Fruit fly (Drosophila melanogaster) whole organism, prepupa: ENCODE results near the gene CG10055.

Source experiments
- CG1621 ChIP-seq: fragments of 200-800 bp; sonication (Bioruptor generic); optimal IDR thresholded peaks from 3 replicates; lab custom pipeline; 2018; ENCODE audit warnings: missing biosample characterization, mild to moderate bottlenecking, missing genetic modification characterization
- CG31627 ChIP-seq: fragments of 200-800 bp; sonication (Bioruptor generic); optimal IDR thresholded peaks from 3 replicates; lab custom pipeline; 2016; ENCODE audit warnings: missing biosample characterization, missing genetic modification characterization
- CG6808 ChIP-seq: fragments of 200-800 bp; sonication (Bioruptor generic); optimal IDR thresholded peaks from 3 replicates; lab custom pipeline; 2017; ENCODE audit warnings: missing biosample characterization, missing genetic modification characterization, mild to moderate bottlenecking, moderate library complexity, missing genetic modification reagents
- CG8319 ChIP-seq: fragments of 200-800 bp; sonication (Bioruptor generic); optimal IDR thresholded peaks from 3 replicates; lab custom pipeline; 2016; ENCODE audit warnings: missing biosample characterization, missing genetic modification characterization
- Hr38 ChIP-seq: sonication (Bioruptor generic); optimal IDR thresholded peaks from 2 replicates; lab custom pipeline; 2016; ENCODE audit warnings: missing biosample characterization, missing genetic modification characterization
- Hr39 ChIP-seq: fragments of 200-800 bp; sonication (Bioruptor generic); optimal IDR thresholded peaks from 2 replicates; lab custom pipeline; 2016; ENCODE audit warnings: missing biosample characterization, missing genetic modification characterization
- Hr4 ChIP-seq: fragments of 200-800 bp; sonication (Bioruptor generic); optimal IDR thresholded peaks from 3 replicates; lab custom pipeline; 2016; ENCODE audit warnings: missing biosample characterization, missing genetic modification characterization
- Lpt ChIP-seq: fragments of 200-800 bp; sonication (Bioruptor generic); optimal IDR thresholded peaks from 3 replicates; lab custom pipeline; 2016; ENCODE audit warnings: missing biosample characterization, missing genetic modification characterization
- Met ChIP-seq: fragments of 200-800 bp; sonication (Bioruptor generic); optimal IDR thresholded peaks from 3 replicates; lab custom pipeline; 2016; ENCODE audit warnings: missing biosample characterization, missing genetic modification characterization
- Smox ChIP-seq: fragments of 200-800 bp; sonication (Bioruptor generic); optimal IDR thresholded peaks from 3 replicates; lab custom pipeline; 2016; ENCODE audit warnings: missing biosample characterization, missing genetic modification characterization
- Sox15 ChIP-seq: fragments of 200-800 bp; sonication (Bioruptor generic); optimal IDR thresholded peaks from 3 replicates; lab custom pipeline; 2016; ENCODE audit warnings: missing biosample characterization, missing genetic modification characterization
- esn ChIP-seq: fragments of 200-800 bp; sonication (Bioruptor generic); optimal IDR thresholded peaks from 2 replicates; lab custom pipeline; 2016; ENCODE audit warnings: missing biosample characterization, mild to moderate bottlenecking, missing genetic modification characterization, moderate library complexity

CG10055 gene

dm6 chr3R:7134715-7135505, 51.6 kb downstream of the CG10055 start:
- no peak for TF ChIP-seq Met
- TF ChIP-seq Hr4 (GFP tag; lab: Kevin White, UChicago) = no peak
- no peak for TF ChIP-seq CG6808 (GFP tag; lab: Kevin White, UChicago)
- TF ChIP-seq esn (GFP tag; lab: Kevin White, UChicago) = no peak
- no peak for TF ChIP-seq Smox (GFP tag; lab: Kevin White, UChicago)
- TF ChIP-seq Hr38 (GFP tag; lab: Kevin White, UChicago) = no peak
- TF ChIP-seq CG1621 (tag; lab: Kevin White, UChicago) = no peak
- no peak for TF ChIP-seq CG8319 (GFP tag; lab: Kevin White, UChicago)
- no peak for TF ChIP-seq Sox15 (GFP tag; lab: Kevin White, UChicago)
- no peak for TF ChIP-seq CG31627 (GFP tag; lab: Kevin White, UChicago)
- TF ChIP-seq Hr39 (GFP tag; lab: Kevin White, UChicago) = no peak
- no peak for TF ChIP-seq Lpt (GFP tag; lab: Kevin White, UChicago)
